Fruit fly (Drosophila melanogaster) whole organism, embryonic: ENCODE measurements around the gene dod.

Experiments used
- Adf1 ChIP-seq: fragments of 200-800 bp; sonication (Bioruptor generic); IDR thresholded peaks from 2 replicates; pipeline ENCODE4 v1.3.6; 2022; ENCODE audit warnings: missing biosample characterization, missing genetic modification characterization
- B-H2 ChIP-seq: fragments of 200-800 bp; sonication (Bioruptor generic); optimal IDR thresholded peaks from 2 replicates; lab custom pipeline; 2018; ENCODE audit warnings: missing biosample characterization, mild to moderate bottlenecking, missing genetic modification characterization
- CG11093 ChIP-seq: fragments of 200-800 bp; sonication (Bioruptor generic); IDR thresholded peaks from 3 replicates; pipeline ENCODE4 v1.3.6; 2022; ENCODE audit warnings: missing biosample characterization, missing genetic modification characterization
- CG11695 ChIP-seq: fragments of 200-800 bp; sonication (Bioruptor generic); IDR thresholded peaks from 3 replicates; pipeline ENCODE4 v1.3.6; 2022; ENCODE audit warnings: missing biosample characterization, missing genetic modification characterization
- CG14710 ChIP-seq: fragments of 200-800 bp; sonication (Bioruptor generic); optimal IDR thresholded peaks from 3 replicates; lab custom pipeline; 2019; ENCODE audit warnings: missing biosample characterization, mild to moderate bottlenecking, missing genetic modification characterization, moderate library complexity
- CG14860 ChIP-seq: fragments of 200-800 bp; sonication (Bioruptor generic); IDR thresholded peaks from 3 replicates; pipeline ENCODE4 v1.3.6; 2022; ENCODE audit warnings: missing biosample characterization, missing genetic modification characterization; ENCODE audit not compliant: partially characterized antibody
- CG15073 ChIP-seq: fragments of 200-800 bp; sonication (Bioruptor generic); optimal IDR thresholded peaks from 2 replicates; lab custom pipeline; 2016; ENCODE audit warnings: missing biosample characterization, missing genetic modification characterization
- CG17612 ChIP-seq: fragments of 200-800 bp; sonication (Bioruptor generic); IDR thresholded peaks from 2 replicates; pipeline ENCODE4 v1.3.6; 2022; ENCODE audit warnings: missing biosample characterization, missing genetic modification characterization
- CG2199 ChIP-seq: fragments of 200-800 bp; sonication (Bioruptor generic); IDR thresholded peaks from 3 replicates; pipeline ENCODE4 v1.3.6; 2022; ENCODE audit warnings: missing biosample characterization, missing genetic modification characterization
- CG33557 ChIP-seq: fragments of 200-800 bp; sonication (Bioruptor generic); optimal IDR thresholded peaks from 2 replicates; lab custom pipeline; 2019; ENCODE audit warnings: missing biosample characterization, mild to moderate bottlenecking, missing genetic modification characterization, moderate library complexity
- CG3407 ChIP-seq: fragments of 200-800 bp; sonication (Bioruptor generic); optimal IDR thresholded peaks from 2 replicates; lab custom pipeline; 2018; ENCODE audit warnings: missing biosample characterization, mild to moderate bottlenecking, missing genetic modification characterization
- CG42726 ChIP-seq: fragments of 200-800 bp; sonication (Bioruptor generic); IDR thresholded peaks from 2 replicates; pipeline ENCODE4 v1.3.6; 2022; ENCODE audit warnings: missing biosample characterization, missing genetic modification characterization; ENCODE audit not compliant: partially characterized antibody
- CG5245 ChIP-seq: fragments of 200-800 bp; sonication (Bioruptor generic); optimal IDR thresholded peaks from 3 replicates; lab custom pipeline; 2016; ENCODE audit warnings: missing biosample characterization, missing genetic modification characterization
- CG6254 ChIP-seq: fragments of 200-800 bp; sonication (Bioruptor generic); optimal IDR thresholded peaks from 3 replicates; lab custom pipeline; 2017; ENCODE audit warnings: mild to moderate bottlenecking, missing biosample characterization, missing genetic modification reagents, missing genetic modification characterization
- CG6689 ChIP-seq: fragments of 200-800 bp; sonication (Bioruptor generic); IDR thresholded peaks from 2 replicates; pipeline ENCODE4 v1.3.6; 2022; ENCODE audit warnings: missing biosample characterization, missing genetic modification characterization
- CG7928 ChIP-seq: fragments of 200-800 bp; sonication (Bioruptor generic); optimal IDR thresholded peaks from 2 replicates; lab custom pipeline; 2017; ENCODE audit warnings: missing biosample characterization, mild to moderate bottlenecking, missing genetic modification characterization
- CG8089 ChIP-seq: fragments of 200-800 bp; sonication (Bioruptor generic); optimal IDR thresholded peaks from 3 replicates; lab custom pipeline; 2016; ENCODE audit warnings: missing biosample characterization, missing genetic modification characterization
- CG8359 ChIP-seq: fragments of 200-800 bp; sonication (Bioruptor generic); optimal IDR thresholded peaks from 2 replicates; lab custom pipeline; 2017; ENCODE audit warnings: missing biosample characterization, mild to moderate bottlenecking, missing genetic modification characterization, borderline replicate concordance
- CG8478 ChIP-seq: fragments of >200 bp; optimal IDR thresholded peaks from 2 replicates; lab custom pipeline; 2018
- CG8944 ChIP-seq: fragments of 200-800 bp; sonication (Bioruptor generic); optimal IDR thresholded peaks from 3 replicates; lab custom pipeline; 2016; ENCODE audit warnings: missing biosample characterization, missing genetic modification characterization
- CrebB ChIP-seq: fragments of 200-800 bp; sonication (Bioruptor generic); optimal IDR thresholded peaks from 3 replicates; lab custom pipeline; 2018; ENCODE audit warnings: missing biosample characterization, mild to moderate bottlenecking, missing genetic modification characterization
- Dbx ChIP-seq: fragments of 200-800 bp; sonication (Bioruptor generic); IDR thresholded peaks from 3 replicates; pipeline ENCODE4 v1.3.6; 2022; ENCODE audit warnings: missing biosample characterization, missing genetic modification characterization
- Dip2 ChIP-seq: fragments of 200-800 bp; sonication (Bioruptor generic); IDR thresholded peaks from 2 replicates; pipeline ENCODE4 v1.3.6; 2022; ENCODE audit warnings: missing biosample characterization, missing genetic modification characterization
- Dp ChIP-seq: fragments of 200-800 bp; sonication (Bioruptor generic); optimal IDR thresholded peaks from 2 replicates; lab custom pipeline; 2018; ENCODE audit warnings: missing biosample characterization, mild to moderate bottlenecking, missing genetic modification characterization, moderate library complexity
- Fer1 ChIP-seq: fragments of 200-800 bp; sonication (Bioruptor generic); optimal IDR thresholded peaks from 2 replicates; lab custom pipeline; 2017; ENCODE audit warnings: missing biosample characterization, mild to moderate bottlenecking, missing genetic modification characterization
- HLH3B ChIP-seq: fragments of 200-800 bp; sonication (Bioruptor generic); IDR thresholded peaks from 2 replicates; pipeline ENCODE4 v1.3.6; 2022; ENCODE audit warnings: missing biosample characterization, missing genetic modification characterization
- HLHmδ ChIP-seq: fragments of 200-800 bp; sonication (Bioruptor generic); optimal IDR thresholded peaks from 2 replicates; lab custom pipeline; 2018; ENCODE audit warnings: missing biosample characterization, mild to moderate bottlenecking, missing genetic modification characterization, moderate library complexity
- Oaz ChIP-seq: fragments of 200-800 bp; sonication (Bioruptor generic); IDR thresholded peaks from 2 replicates; pipeline ENCODE4 v1.3.6; 2022; ENCODE audit warnings: missing biosample characterization, missing genetic modification characterization
- Ptx1 ChIP-seq: fragments of 200-800 bp; sonication (Bioruptor generic); IDR thresholded peaks from 2 replicates; pipeline ENCODE4 v1.3.6; 2022; ENCODE audit warnings: missing biosample characterization, missing genetic modification characterization
- Rx ChIP-seq: fragments of 200-800 bp; sonication (Bioruptor generic); IDR thresholded peaks from 2 replicates; pipeline ENCODE4 v1.3.6; 2022; ENCODE audit warnings: missing biosample characterization, missing genetic modification characterization
- Sry-β ChIP-seq: fragments of 200-800 bp; sonication (Bioruptor generic); optimal IDR thresholded peaks from 2 replicates; lab custom pipeline; 2018; ENCODE audit warnings: missing biosample characterization, mild to moderate bottlenecking, missing genetic modification characterization, moderate library complexity
- Trl ChIP-seq, 3 experiments: fragments of >200 bp in 2 of 3; fragments of 200-800 bp in 1 of 3; sonication (Bioruptor generic) in 1 of 3; optimal IDR thresholded peaks; 2 replicates in 1 of 3; 3 replicates in 2 of 3; lab custom pipeline; 2016 to 2017; ENCODE audit warnings: missing biosample characterization in 1 of 3, missing genetic modification characterization in 1 of 3
- Xbp1 ChIP-seq: fragments of 200-800 bp; sonication (Bioruptor generic); optimal IDR thresholded peaks from 3 replicates; lab custom pipeline; 2016; ENCODE audit warnings: missing biosample characterization, mild to moderate bottlenecking, missing genetic modification characterization
- caup ChIP-seq: fragments of 200-800 bp; sonication (Bioruptor generic); optimal IDR thresholded peaks from 3 replicates; lab custom pipeline; 2017; ENCODE audit warnings: missing biosample characterization, mild to moderate bottlenecking, missing genetic modification characterization, moderate library complexity; ENCODE audit not compliant: severe bottlenecking
- corto ChIP-seq: fragments of 200-800 bp; sonication (Bioruptor generic); optimal IDR thresholded peaks from 2 replicates; lab custom pipeline; 2016; ENCODE audit warnings: missing biosample characterization, mild to moderate bottlenecking, missing genetic modification characterization, moderate library complexity
- crc ChIP-seq: fragments of 200-800 bp; sonication (Bioruptor generic); optimal IDR thresholded peaks from 2 replicates; lab custom pipeline; 2016; ENCODE audit warnings: missing biosample characterization, missing genetic modification characterization
- ems ChIP-seq: fragments of 200-800 bp; sonication (Bioruptor generic); optimal IDR thresholded peaks from 3 replicates; lab custom pipeline; 2016; ENCODE audit warnings: missing biosample characterization, missing genetic modification characterization
- inv ChIP-seq: fragments of 200-800 bp; sonication (Bioruptor generic); IDR thresholded peaks from 2 replicates; pipeline ENCODE4 v1.3.6; 2022; ENCODE audit warnings: missing biosample characterization, missing genetic modification characterization; ENCODE audit not compliant: partially characterized antibody
- jumu ChIP-seq: fragments of 200-800 bp; sonication (Bioruptor generic); optimal IDR thresholded peaks from 3 replicates; lab custom pipeline; 2016; ENCODE audit warnings: missing biosample characterization, missing genetic modification characterization
- klu ChIP-seq: fragments of 200-800 bp; sonication (Bioruptor generic); IDR thresholded peaks from 2 replicates; pipeline ENCODE4 v1.3.6; 2022; ENCODE audit warnings: missing biosample characterization, missing genetic modification characterization
- knrl ChIP-seq: fragments of 200-800 bp; sonication (Bioruptor generic); IDR thresholded peaks from 3 replicates; pipeline ENCODE4 v1.3.6; 2022; ENCODE audit warnings: missing biosample characterization, missing genetic modification characterization; ENCODE audit not compliant: partially characterized antibody
- lmd ChIP-seq: fragments of 200-800 bp; sonication (Bioruptor generic); IDR thresholded peaks from 2 replicates; pipeline ENCODE4 v1.3.6; 2022; ENCODE audit warnings: missing biosample characterization, missing genetic modification characterization
- phol ChIP-seq: fragments of 200-800 bp; sonication (Bioruptor generic); optimal IDR thresholded peaks from 3 replicates; lab custom pipeline; 2018; ENCODE audit warnings: missing biosample characterization, mild to moderate bottlenecking, missing genetic modification characterization, moderate library complexity
- prd ChIP-seq, 3 experiments: fragments of >200 bp in 2 of 3; fragments of 200-800 bp in 1 of 3; sonication (Bioruptor generic) in 1 of 3; optimal IDR thresholded peaks in 2 of 3; IDR thresholded peaks in 1 of 3; 2 replicates in 2 of 3; 3 replicates in 1 of 3; pipeline versions ENCODE4 v1.3.6 to Lab custom; 2017 to 2022; ENCODE audit warnings: missing biosample characterization in 1 of 3, missing genetic modification characterization in 1 of 3
- pros ChIP-seq: fragments of 200-800 bp; sonication (Bioruptor generic); optimal IDR thresholded peaks from 3 replicates; lab custom pipeline; 2019; ENCODE audit warnings: missing biosample characterization, mild to moderate bottlenecking, missing genetic modification characterization, moderate library complexity
- sima ChIP-seq: fragments of 200-800 bp; sonication (Bioruptor generic); optimal IDR thresholded peaks from 2 replicates; lab custom pipeline; 2016; ENCODE audit warnings: missing biosample characterization, missing genetic modification characterization
- sob ChIP-seq: fragments of 200-800 bp; sonication (Bioruptor generic); IDR thresholded peaks from 2 replicates; pipeline ENCODE4 v1.3.6; 2022; ENCODE audit warnings: missing biosample characterization, missing genetic modification characterization
- sug ChIP-seq: fragments of 200-800 bp; optimal IDR thresholded peaks from 2 replicates; lab custom pipeline; 2019; ENCODE audit warnings: missing biosample characterization, mild to moderate bottlenecking, missing genetic modification characterization, moderate library complexity
- tll ChIP-seq, 2 experiments: fragments of 200-800 bp in 1 of 2; fragments of >200 bp in 1 of 2; sonication (Bioruptor generic) in 1 of 2; optimal IDR thresholded peaks; 2 replicates each; lab custom pipeline; 2017 to 2019; ENCODE audit warnings: missing biosample characterization in 2 of 2, missing genetic modification characterization in 2 of 2, mild to moderate bottlenecking in 1 of 2, moderate library complexity in 1 of 2

dod gene

DNA sequence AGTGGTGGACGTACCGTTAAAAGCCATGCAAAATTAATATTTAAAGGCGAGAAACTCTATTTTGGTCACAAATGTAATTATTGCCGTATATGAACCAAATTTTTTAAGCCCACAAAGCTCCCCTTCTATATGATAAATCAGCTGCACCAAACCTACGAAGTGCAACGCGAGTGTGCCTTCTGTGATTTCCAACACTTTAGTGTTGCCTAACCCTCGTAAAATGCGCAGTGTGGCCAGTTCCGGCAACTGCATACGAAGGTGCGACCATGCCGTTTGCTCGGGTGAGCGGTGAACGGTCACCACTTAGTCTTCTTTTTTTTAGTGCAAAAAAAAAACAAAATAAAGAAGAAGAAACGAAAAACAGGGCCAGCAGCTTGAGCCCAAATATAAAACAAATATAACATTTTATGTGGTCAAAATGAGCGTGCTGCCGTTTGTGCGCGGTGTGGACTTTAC, 5.7 kb upstream of the dod start, which contains the start of the genes tty and fliI (continued):
- TF ChIP-seq CG2199 (GFP tag; lab: Robert Waterston, UW) (peak; percentile 78), phol (tag; lab: Kevin White, UChicago) (peak; percentile 78), HLH3B (GFP tag; lab: Robert Waterston, UW) (peak; percentile 86), CG6254 (peak; percentile 36), CG8478 (no peak), CG14710 (tag; lab: Kevin White, UChicago) (peak; percentile 77), Adf1 (peak; percentile 49), CG8089 (peak; percentile 68), Oaz (GFP tag; lab: Robert Waterston, UW) (peak; percentile 68), CG11093 (GFP tag; lab: Robert Waterston, UW) (peak; percentile 86; the same call in 2 of the 3 replicates), sima (GFP tag; lab: Kevin White, UChicago) (peak; percentile 21), Rx (GFP tag; lab: Robert Waterston, UW) (peak; percentile 90), knrl (peak; percentile 37; the same call in 1 of the 3 replicates), klu (GFP tag; lab: Robert Waterston, UW) (peak; percentile 85), prd (optimal IDR thresholded peaks at IDR 0.05; lab: Kevin White, UChicago) (no peak), prd (GFP tag; IDR thresholded peaks at IDR 0.05; lab: Robert Waterston, UW) (peak; percentile 94), Fer1 (GFP tag; lab: Kevin White, UChicago) (peak; percentile 61), pros (no peak), CG15073 (GFP tag; lab: Kevin White, UChicago) (peak; percentile 93), ems (GFP tag; lab: Kevin White, UChicago) (peak; percentile 80), Trl (optimal IDR thresholded peaks at IDR 0.05; lab: Kevin White, UChicago) (no peak), Trl (GFP tag; optimal IDR thresholded peaks at IDR 0.05; lab: Kevin White, UChicago) (peak; percentile 80), B-H2 (peak; percentile 39), HLHmδ (GFP tag; lab: Kevin White, UChicago) (no peak), CG11695 (peak; percentile 88), Sry-β (GFP tag; lab: Kevin White, UChicago) (no peak), CG8359 (GFP tag; lab: Kevin White, UChicago) (peak; percentile 26), Dp (GFP tag; lab: Kevin White, UChicago) (peak; percentile 64), CG6689 (GFP tag; lab: Robert Waterston, UW) (peak; percentile 90), Xbp1 (GFP tag; lab: Kevin White, UChicago) (peak; percentile 85), CG33557 (GFP tag; lab: Kevin White, UChicago) (no peak), Ptx1 (GFP tag; lab: Robert Waterston, UW) (peak; percentile 94), jumu (peak; percentile 85), sob (GFP tag; lab: Robert Waterston, UW) (peak; percentile 89), CG5245 (peak; percentile 62), Dip2 (no peak), tll (GFP tag; optimal IDR thresholded peaks at IDR 0.05; lab: Kevin White, UChicago) (no peak), CG17612 (GFP tag; lab: Robert Waterston, UW) (peak; percentile 64; the same call in 1 of the 2 replicates), CG3407 (peak; percentile 66), CG14860 (GFP tag; lab: Robert Waterston, UW) (no peak), crc (GFP tag; lab: Kevin White, UChicago) (peak; percentile 78), inv (peak; percentile 32; the same call in 1 of the 2 replicates), lmd (GFP tag; lab: Robert Waterston, UW) (peak; percentile 90), corto (GFP tag; lab: Kevin White, UChicago) (no peak), CrebB (peak; percentile 40), sug (tag; lab: Kevin White, UChicago) (peak; percentile 55), CG42726 (GFP tag; lab: Robert Waterston, UW) (0 out of 2 replicates have a peak, but pooled peaks have one; percentile 41), CG7928 (GFP tag; lab: Kevin White, UChicago) (peak; percentile 46), CG8944 (GFP tag; lab: Kevin White, UChicago) (peak; percentile 87), caup (GFP tag; lab: Kevin White, UChicago) (peak; percentile 79), Dbx (peak; percentile 85)
